Fruit fly (Drosophila melanogaster): ENCODE results near the gene CG3277.

dm6 chr2L:3269137-3269536 is 34.8 kb upstream of the CG3277 start, which contains the start of gene CG3347:
- TF ChIP-seq CG8478 (optimal IDR thresholded peaks at IDR 0.05): no peak
- TF ChIP-seq CTCF (optimal IDR thresholded peaks at IDR 0.05): no peak

Measured in S2 (cell line).